Worm (Caenorhabditis elegans): ENCODE measurements around the gene srj-4.
A peak's percentile ranks its signal among the peaks of the same experiment; 100 is the strongest.
"Not testable (repeated sequence)": the region's sequence is repeated elsewhere in the genome, so short reads cannot be mapped to it uniquely, and the experiment has no call there.

Gene srj-4

DNA sequence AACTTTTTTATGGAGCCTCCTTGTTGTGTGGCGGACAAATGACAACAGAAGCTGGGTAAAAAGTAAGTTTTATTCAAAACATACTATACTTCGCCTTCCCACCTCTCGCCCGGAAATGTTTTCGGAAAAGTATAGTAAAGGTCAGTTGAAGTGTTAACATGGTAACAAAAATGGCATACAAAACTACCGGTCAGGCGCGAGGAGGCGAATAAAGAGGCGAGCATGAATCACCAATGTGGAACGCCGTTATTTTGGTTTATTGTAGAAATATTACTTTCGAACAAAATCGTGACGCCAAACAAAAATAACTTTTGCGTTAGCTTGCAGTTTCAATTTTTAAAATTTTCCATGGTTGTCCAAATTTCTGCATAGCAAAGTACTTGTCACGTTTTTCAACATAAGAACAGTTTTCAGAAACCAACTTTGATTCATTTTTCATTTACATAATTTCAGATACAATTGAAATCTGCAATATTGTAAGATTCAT is 45.4 kb upstream of the srj-4 start, which contains the start of gene C13C4.8:
TSS of gene C13C4.8 (plus strand) at position 437 of the 487 bp plus-strand sequence.
- no peak for TF ChIP-seq daf-16 (GFP tag; optimal IDR thresholded peaks at IDR 0.05)
- no peak for TF ChIP-seq daf-16 (tag; optimal IDR thresholded peaks at IDR 0.05)
- no peak for TF ChIP-seq D1046.2 (GFP tag; IDR thresholded peaks at IDR 0.05)
- TF ChIP-seq aha-1 (tag): peak; percentile 90
- TF ChIP-seq gei-8 (GFP tag; optimal IDR thresholded peaks at IDR 0.05): no peak
- TF ChIP-seq spr-3 (GFP tag; optimal IDR thresholded peaks at IDR 0.05): no peak
- no peak for TF ChIP-seq pha-4 (GFP tag; IDR thresholded peaks at IDR 0.05)
- TF ChIP-seq pha-4 (tag; optimal IDR thresholded peaks at IDR 0.05): peak; percentile 9

DNA sequence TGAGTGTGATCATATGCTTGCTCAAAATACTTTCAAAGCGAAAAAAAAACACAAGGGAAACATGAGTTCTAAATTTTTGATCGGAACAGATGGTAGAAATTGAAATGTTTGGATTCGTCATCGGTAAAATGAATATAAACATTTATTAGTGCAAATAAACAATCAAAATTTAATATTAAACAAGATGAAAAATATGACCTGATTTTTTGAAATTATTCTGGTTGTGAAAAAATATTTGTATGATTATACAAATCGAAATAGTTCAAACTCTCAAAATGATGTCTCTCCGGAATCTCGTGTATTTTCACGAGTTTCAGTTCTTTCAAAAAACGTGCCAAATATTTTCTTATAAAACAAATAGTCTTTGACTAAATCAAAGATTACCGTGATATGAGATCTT is 42.6 kb upstream of the srj-4 start, which contains the start of gene C13C4.7:
TSS of gene C13C4.7 (minus strand) at position 101 of the 400 bp plus-strand sequence.
- no peak for TF ChIP-seq ama-1 (optimal IDR thresholded peaks at IDR 0.05)
- TF ChIP-seq ceh-32 (tag; optimal IDR thresholded peaks at IDR 0.05; ENCODE audit: poor library complexity): no peak
- no peak for TF ChIP-seq fos-1 (tag; optimal IDR thresholded peaks at IDR 0.05)
- TF ChIP-seq ceh-82 (tag; optimal IDR thresholded peaks at IDR 0.05): no peak
- no peak for TF ChIP-seq ZK546.5 (tag; optimal IDR thresholded peaks at IDR 0.05)

DNA sequence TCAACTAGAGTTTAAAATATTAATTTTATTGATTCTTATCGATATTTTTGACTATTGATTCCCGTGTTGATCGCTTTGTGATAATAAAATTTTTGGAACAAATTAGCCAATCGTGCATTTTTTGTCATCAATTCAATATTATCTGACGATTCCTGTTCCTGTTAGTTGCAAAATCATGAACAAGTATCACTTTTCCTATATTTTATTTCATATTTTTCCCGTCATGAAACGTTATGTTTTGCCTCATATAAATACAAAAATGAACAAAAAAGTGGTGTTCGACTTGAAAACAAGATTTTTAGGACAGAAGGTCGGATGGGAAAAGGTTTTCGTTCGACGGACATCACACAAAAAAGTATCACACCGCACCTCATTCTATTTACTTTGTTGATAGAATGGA is 41.7 kb upstream of the srj-4 start, which contains the start of gene C13C4.6:
TSS of gene C13C4.6 (plus strand) at position 301 of the 400 bp plus-strand sequence.
- TF ChIP-seq pqm-1 (tag; optimal IDR thresholded peaks at IDR 0.05) (no peak), ceh-32 (tag; optimal IDR thresholded peaks at IDR 0.05; ENCODE audit: poor library complexity) (no peak), nhr-237 (tag; optimal IDR thresholded peaks at IDR 0.05) (no peak), ctbp-1 (GFP tag; IDR thresholded peaks at IDR 0.05) (no peak), php-3 (GFP tag; IDR thresholded peaks at IDR 0.05) (no peak), nhr-41 (GFP tag; IDR thresholded peaks at IDR 0.05) (no peak), ceh-44 (GFP tag; IDR thresholded peaks at IDR 0.05) (no peak), mep-1 (tag; optimal IDR thresholded peaks at IDR 0.05) (no peak), snpc-1.2 (GFP tag; IDR thresholded peaks at IDR 0.05) (no peak), daf-16 (GFP tag; optimal IDR thresholded peaks at IDR 0.05) (no peak), daf-16 (tag; optimal IDR thresholded peaks at IDR 0.05) (no peak), ztf-7 (tag; optimal IDR thresholded peaks at IDR 0.05) (no peak), mxl-3 (GFP tag; optimal IDR thresholded peaks at IDR 0.05) (no peak), mes-2 (tag; optimal IDR thresholded peaks at IDR 0.05; ENCODE audit: poor library complexity, severe bottlenecking) (no peak), saeg-2 (GFP tag; IDR thresholded peaks at IDR 0.05) (no peak), nhr-25 (tag; optimal IDR thresholded peaks at IDR 0.05; ENCODE audit: borderline replicate concordance, insufficient read depth) (no peak)

DNA sequence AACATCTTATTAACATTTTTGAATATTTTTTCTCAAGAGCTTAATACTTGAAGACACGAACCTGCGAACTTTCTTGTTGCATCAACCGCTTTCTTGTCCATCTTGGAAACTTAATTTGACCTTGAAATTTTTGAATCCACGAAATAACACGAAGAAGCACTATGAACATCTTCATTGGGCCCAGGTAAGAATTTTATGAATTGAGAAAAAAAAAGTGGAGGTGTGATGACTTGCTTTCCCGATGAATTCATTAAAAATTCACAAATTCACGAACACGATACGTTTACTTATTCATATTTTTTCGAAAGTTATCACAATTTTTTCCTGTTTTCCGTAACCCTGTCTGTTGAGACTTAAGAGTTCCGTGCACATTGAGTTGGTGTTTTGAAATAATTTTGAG is 32.3 kb upstream of the srj-4 start, which contains the start of gene C27A7.6:
TSS of gene C27A7.6 (minus strand) at position 101 of the 400 bp plus-strand sequence.
- TF ChIP-seq vab-7 (GFP tag; IDR thresholded peaks at IDR 0.05); fkh-10 (GFP tag; optimal IDR thresholded peaks at IDR 0.05); dpl-1 (GFP tag; optimal IDR thresholded peaks at IDR 0.05): not testable (repeated sequence)

DNA sequence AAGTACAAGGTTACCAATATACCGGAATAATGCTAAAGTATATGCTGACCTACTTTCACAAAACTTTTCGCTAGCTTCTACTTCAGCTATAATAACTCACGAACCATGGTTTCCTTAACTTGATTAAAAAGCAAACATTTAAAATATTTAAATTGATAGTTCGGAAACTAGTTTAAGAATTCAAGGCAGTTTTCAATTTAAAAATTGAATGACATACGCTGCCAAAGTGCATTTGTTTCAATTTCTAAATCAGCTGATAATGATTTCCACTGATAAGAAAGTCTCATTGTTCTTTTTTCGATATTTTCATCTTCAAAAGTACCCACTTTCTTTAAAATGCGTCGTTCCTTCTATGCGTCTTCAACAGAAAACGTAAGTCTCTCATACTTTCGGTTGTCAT is 31.8 kb upstream of the srj-4 start, which contains the start of gene enpp-1:
TSS of gene enpp-1 (plus strand) at position 301 of the 400 bp plus-strand sequence.
- TF ChIP-seq unc-62 (GFP tag; optimal IDR thresholded peaks at IDR 0.05 in 1 of 2): peak in 1 of 2 experiments; percentile 23
- not testable (repeated sequence) for TF ChIP-seq unc-62 (tag; optimal IDR thresholded peaks at IDR 0.05)

DNA sequence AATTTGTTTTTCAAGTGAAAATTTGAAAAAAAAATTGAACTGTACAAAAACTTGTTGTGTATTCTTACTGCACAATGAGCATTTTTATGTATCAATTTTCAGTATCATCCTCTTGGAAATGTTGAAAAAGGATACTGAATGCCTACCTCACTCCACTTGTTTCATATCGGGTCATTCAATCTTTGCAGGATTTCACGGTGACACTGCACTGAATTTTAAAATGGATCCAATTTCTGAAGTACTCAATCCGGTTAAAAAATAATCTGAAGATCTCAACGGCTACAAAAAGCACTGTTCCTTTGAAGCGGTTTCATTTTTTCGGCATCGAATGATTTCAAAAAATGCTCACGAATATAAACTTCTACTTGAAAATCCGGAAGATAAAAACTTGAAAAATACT is 25.1 kb upstream of the srj-4 start:
- TF ChIP-seq ces-1 (GFP tag; optimal IDR thresholded peaks at IDR 0.05) (no peak), ZK337.2 (GFP tag; IDR thresholded peaks at IDR 0.05) (no peak), daf-8 (GFP tag; IDR thresholded peaks at IDR 0.05) (no peak), gei-8 (GFP tag; optimal IDR thresholded peaks at IDR 0.05) (no peak), tra-1 (GFP tag; IDR thresholded peaks at IDR 0.05) (no peak), snpc-1.2 (GFP tag; IDR thresholded peaks at IDR 0.05) (no peak), dmd-8 (GFP tag; IDR thresholded peaks at IDR 0.05) (no peak), aha-1 (tag) (peak; percentile 93)
